Fruit fly (Drosophila melanogaster) whole organism, embryonic: Measurements from ENCODE around the gene CG42814.

Experiments used
- Blimp-1 ChIP-seq: fragments of 200-800 bp; sonication (Bioruptor generic); optimal IDR thresholded peaks from 3 replicates; lab custom pipeline; 2018; ENCODE audit warnings: missing biosample characterization, missing genetic modification characterization, mild to moderate bottlenecking, moderate library complexity, missing genetic modification reagents
- BtbVII ChIP-seq: fragments of 200-800 bp; sonication (Bioruptor generic); optimal IDR thresholded peaks from 3 replicates; lab custom pipeline; 2017; ENCODE audit warnings: missing biosample characterization, mild to moderate bottlenecking, missing genetic modification characterization
- C15 ChIP-seq: fragments of 200-800 bp; sonication (Bioruptor generic); IDR thresholded peaks from 3 replicates; pipeline ENCODE4 v1.3.6; 2022; ENCODE audit warnings: missing biosample characterization, missing genetic modification characterization
- CG10209 ChIP-seq: fragments of 200-800 bp; sonication (Bioruptor generic); optimal IDR thresholded peaks from 3 replicates; lab custom pipeline; 2017; ENCODE audit warnings: missing biosample characterization, mild to moderate bottlenecking, missing genetic modification characterization, missing genetic modification reagents
- CG11093 ChIP-seq: fragments of 200-800 bp; sonication (Bioruptor generic); IDR thresholded peaks from 3 replicates; pipeline ENCODE4 v1.3.6; 2022; ENCODE audit warnings: missing biosample characterization, missing genetic modification characterization
- CG11723 ChIP-seq: fragments of 200-800 bp; sonication (Bioruptor generic); optimal IDR thresholded peaks from 2 replicates; lab custom pipeline; 2017; ENCODE audit warnings: missing biosample characterization, mild to moderate bottlenecking, missing genetic modification characterization
- CG1233 ChIP-seq: fragments of 200-800 bp; sonication (Bioruptor generic); optimal IDR thresholded peaks from 4 replicates; lab custom pipeline; 2018; ENCODE audit warnings: missing biosample characterization, mild to moderate bottlenecking, missing genetic modification characterization
- CG12659 ChIP-seq: fragments of 200-800 bp; sonication (Bioruptor generic); optimal IDR thresholded peaks from 3 replicates; lab custom pipeline; 2017; ENCODE audit warnings: mild to moderate bottlenecking, missing biosample characterization, missing genetic modification reagents, missing genetic modification characterization
- CG12744 ChIP-seq: fragments of 200-800 bp; sonication (Bioruptor generic); optimal IDR thresholded peaks from 2 replicates; lab custom pipeline; 2016; ENCODE audit warnings: missing biosample characterization, missing genetic modification characterization
- CG1529 ChIP-seq: fragments of 200-800 bp; sonication (Bioruptor generic); optimal IDR thresholded peaks from 3 replicates; lab custom pipeline; 2018; ENCODE audit warnings: missing biosample characterization, missing genetic modification characterization
- CG16779 ChIP-seq: fragments of 200-800 bp; sonication (Bioruptor generic); IDR thresholded peaks from 2 replicates; pipeline ENCODE4 v1.3.6; 2022; ENCODE audit warnings: missing biosample characterization, missing genetic modification characterization
- CG17359 ChIP-seq: fragments of 200-800 bp; sonication (Bioruptor generic); optimal IDR thresholded peaks from 3 replicates; lab custom pipeline; 2018; ENCODE audit warnings: missing biosample characterization, mild to moderate bottlenecking, missing genetic modification characterization, moderate library complexity
- CG17802 ChIP-seq: fragments of 200-800 bp; sonication (Bioruptor generic); optimal IDR thresholded peaks from 2 replicates; lab custom pipeline; 2018; ENCODE audit warnings: missing biosample characterization, mild to moderate bottlenecking, missing genetic modification characterization, moderate library complexity
- CG2129 ChIP-seq: fragments of 200-800 bp; sonication (Bioruptor generic); IDR thresholded peaks from 2 replicates; pipeline ENCODE4 v1.3.6; 2022; ENCODE audit warnings: missing biosample characterization, missing genetic modification characterization; ENCODE audit not compliant: partially characterized antibody
- CG2199 ChIP-seq: fragments of 200-800 bp; sonication (Bioruptor generic); IDR thresholded peaks from 3 replicates; pipeline ENCODE4 v1.3.6; 2022; ENCODE audit warnings: missing biosample characterization, missing genetic modification characterization
- CG4328 ChIP-seq: fragments of 200-800 bp; sonication (Bioruptor generic); optimal IDR thresholded peaks from 3 replicates; lab custom pipeline; 2017; ENCODE audit warnings: missing biosample characterization, missing genetic modification reagents, missing genetic modification characterization
- CG4820 ChIP-seq: fragments of 200-800 bp; sonication (Bioruptor generic); optimal IDR thresholded peaks from 3 replicates; lab custom pipeline; 2016; ENCODE audit warnings: missing biosample characterization, missing genetic modification characterization
- CG6683 ChIP-seq: fragments of 200-800 bp; sonication (Bioruptor generic); optimal IDR thresholded peaks from 2 replicates; lab custom pipeline; 2017; ENCODE audit warnings: missing biosample characterization, mild to moderate bottlenecking, missing genetic modification characterization, missing genetic modification reagents
- CG6765 ChIP-seq: fragments of 200-800 bp; sonication (Bioruptor generic); optimal IDR thresholded peaks from 3 replicates; lab custom pipeline; 2017; ENCODE audit warnings: missing biosample characterization, mild to moderate bottlenecking, missing genetic modification characterization
- CG7372 ChIP-seq: fragments of 200-800 bp; sonication (Bioruptor generic); IDR thresholded peaks from 2 replicates; pipeline ENCODE4 v1.3.6; 2022; ENCODE audit warnings: missing biosample characterization, missing genetic modification characterization
- CG8944 ChIP-seq: fragments of 200-800 bp; sonication (Bioruptor generic); optimal IDR thresholded peaks from 3 replicates; lab custom pipeline; 2016; ENCODE audit warnings: missing biosample characterization, missing genetic modification characterization
- CHES-1-like ChIP-seq: fragments of 200-800 bp; sonication (Bioruptor generic); optimal IDR thresholded peaks from 2 replicates; lab custom pipeline; 2016; ENCODE audit warnings: missing biosample characterization, missing genetic modification characterization
- Hmx ChIP-seq: fragments of 200-800 bp; sonication (Bioruptor generic); optimal IDR thresholded peaks from 2 replicates; lab custom pipeline; 2016; ENCODE audit warnings: missing biosample characterization, missing genetic modification characterization
- Oaz ChIP-seq: fragments of 200-800 bp; sonication (Bioruptor generic); IDR thresholded peaks from 2 replicates; pipeline ENCODE4 v1.3.6; 2022; ENCODE audit warnings: missing biosample characterization, missing genetic modification characterization
- PHDP ChIP-seq: fragments of 200-800 bp; sonication (Bioruptor generic); optimal IDR thresholded peaks from 3 replicates; lab custom pipeline; 2018; ENCODE audit warnings: missing biosample characterization, mild to moderate bottlenecking, missing genetic modification characterization, moderate library complexity
- Scr ChIP-seq: fragments of 200-800 bp; sonication (Bioruptor generic); IDR thresholded peaks from 2 replicates; pipeline ENCODE4 v1.3.6; 2022; ENCODE audit warnings: missing biosample characterization, missing genetic modification characterization; ENCODE audit not compliant: partially characterized antibody
- Sox100B ChIP-seq: fragments of 200-800 bp; sonication (Bioruptor generic); optimal IDR thresholded peaks from 3 replicates; lab custom pipeline; 2018; ENCODE audit warnings: missing biosample characterization, mild to moderate bottlenecking, missing genetic modification characterization
- Spps ChIP-seq: fragments of 200-800 bp; sonication (Bioruptor generic); optimal IDR thresholded peaks from 2 replicates; lab custom pipeline; 2018; ENCODE audit warnings: missing biosample characterization, mild to moderate bottlenecking, missing genetic modification characterization
- Tbp ChIP-seq: fragments of >200 bp; optimal IDR thresholded peaks from 2 replicates; lab custom pipeline; 2018; ENCODE audit warnings: missing biosample characterization, missing genetic modification characterization
- Xbp1 ChIP-seq: fragments of 200-800 bp; sonication (Bioruptor generic); optimal IDR thresholded peaks from 3 replicates; lab custom pipeline; 2016; ENCODE audit warnings: missing biosample characterization, mild to moderate bottlenecking, missing genetic modification characterization
- amos ChIP-seq: fragments of 200-800 bp; sonication (Bioruptor generic); IDR thresholded peaks from 2 replicates; pipeline ENCODE4 v1.3.6; 2022; ENCODE audit warnings: missing biosample characterization, missing genetic modification characterization; ENCODE audit not compliant: partially characterized antibody
- ap ChIP-seq: fragments of 200-800 bp; sonication (Bioruptor generic); IDR thresholded peaks from 2 replicates; pipeline ENCODE4 v1.3.6; 2022; ENCODE audit warnings: missing biosample characterization, missing genetic modification characterization
- ara ChIP-seq: fragments of 200-800 bp; sonication (Bioruptor generic); IDR thresholded peaks from 2 replicates; pipeline ENCODE4 v1.3.6; 2022; ENCODE audit warnings: missing biosample characterization, missing genetic modification characterization
- ase ChIP-seq: fragments of 200-800 bp; sonication (Bioruptor generic); IDR thresholded peaks from 3 replicates; pipeline ENCODE4 v1.3.6; 2022; ENCODE audit warnings: missing biosample characterization, missing genetic modification characterization
- caup ChIP-seq: fragments of 200-800 bp; sonication (Bioruptor generic); optimal IDR thresholded peaks from 3 replicates; lab custom pipeline; 2017; ENCODE audit warnings: missing biosample characterization, mild to moderate bottlenecking, missing genetic modification characterization, moderate library complexity; ENCODE audit not compliant: severe bottlenecking
- dan ChIP-seq: fragments of 200-800 bp; sonication (Bioruptor generic); IDR thresholded peaks from 2 replicates; pipeline ENCODE4 v1.3.6; 2022; ENCODE audit warnings: missing biosample characterization, missing genetic modification characterization
- h ChIP-seq: fragments of >200 bp; optimal IDR thresholded peaks from 2 replicates; lab custom pipeline; 2017
- hkb ChIP-seq, 2 experiments: fragments of 200-800 bp in 1 of 2; fragments of >200 bp in 1 of 2; sonication (Bioruptor generic) in 1 of 2; IDR thresholded peaks in 1 of 2; optimal IDR thresholded peaks in 1 of 2; 2 replicates each; pipeline versions ENCODE4 v1.3.6 to Lab custom; 2017 to 2022; ENCODE audit warnings: missing biosample characterization in 1 of 2, missing genetic modification characterization in 1 of 2
- lilli ChIP-seq: fragments of 200-800 bp; sonication (Bioruptor generic); optimal IDR thresholded peaks from 3 replicates; lab custom pipeline; 2016; ENCODE audit warnings: missing biosample characterization, missing genetic modification characterization
- luna ChIP-seq: fragments of 200-800 bp; sonication (Bioruptor generic); optimal IDR thresholded peaks from 2 replicates; lab custom pipeline; 2016; ENCODE audit warnings: missing biosample characterization, missing genetic modification characterization
- pan ChIP-seq, 4 experiments: fragments of >200 bp in 3 of 4; fragments of 200-800 bp in 1 of 4; sonication (Bioruptor generic) in 1 of 4; optimal IDR thresholded peaks in 3 of 4; IDR thresholded peaks in 1 of 4; 2 replicates each; pipeline versions ENCODE4 v1.3.6 to Lab custom; 2017 to 2022; ENCODE audit warnings: missing biosample characterization in 2 of 4, missing genetic modification characterization in 2 of 4, mixed read lengths in 1 of 4
- pum ChIP-seq: fragments of 200-800 bp; sonication (Bioruptor generic); optimal IDR thresholded peaks from 2 replicates; lab custom pipeline; 2016; ENCODE audit warnings: missing biosample characterization, missing genetic modification characterization
- ranshi ChIP-seq: fragments of 200-800 bp; sonication (Bioruptor generic); IDR thresholded peaks from 2 replicates; pipeline ENCODE4 v1.3.6; 2022; ENCODE audit warnings: missing biosample characterization, missing genetic modification characterization
- repo ChIP-seq: fragments of 200-800 bp; sonication (Bioruptor generic); optimal IDR thresholded peaks from 2 replicates; lab custom pipeline; 2016; ENCODE audit warnings: missing biosample characterization, missing genetic modification characterization
- sens ChIP-seq: fragments of 200-800 bp; sonication (Bioruptor generic); peaks from one replicate; lab custom pipeline; 2016; ENCODE audit warnings: missing biosample characterization, missing genetic modification characterization
- tin ChIP-seq: fragments of 200-800 bp; sonication (Bioruptor generic); optimal IDR thresholded peaks from 3 replicates; lab custom pipeline; 2016; ENCODE audit warnings: missing biosample characterization, missing genetic modification characterization
- trh ChIP-seq: fragments of 200-800 bp; sonication (Bioruptor generic); optimal IDR thresholded peaks from 2 replicates; lab custom pipeline; 2016; ENCODE audit warnings: missing biosample characterization, missing genetic modification characterization
- tup ChIP-seq: fragments of 200-800 bp; sonication (Bioruptor generic); optimal IDR thresholded peaks from 2 replicates; lab custom pipeline; 2016; ENCODE audit warnings: missing biosample characterization, mild to moderate bottlenecking, missing genetic modification characterization, moderate library complexity
- zfh1 ChIP-seq: fragments of 200-800 bp; sonication (Bioruptor generic); IDR thresholded peaks from 3 replicates; pipeline ENCODE4 v1.3.6; 2022; ENCODE audit warnings: missing biosample characterization, missing genetic modification characterization

Gene CG42814

dm6 chr3R:27208724-27209343, 20.4 kb downstream of the CG42814 start (continued):
- TF ChIP-seq CG1529 (peak; percentile 5), ara (GFP tag; lab: Robert Waterston, UW) (peak; percentile 69), Xbp1 (no peak), CG2199 (no peak), pan (optimal IDR thresholded peaks at IDR 0.05; lab: Kevin White, UChicago) (no peak), pan (GFP tag; optimal IDR thresholded peaks at IDR 0.05 in 1 of 2, IDR thresholded peaks at IDR 0.05 in 1 of 2) (peak in 1 of 2 experiments; percentile 60), CG10209 (GFP tag; lab: Kevin White, UChicago) (peak; percentile 57), CG12744 (no peak), CG1233 (peak; percentile 60), trh (peak; percentile 35), tin (GFP tag; lab: Kevin White, UChicago) (no peak), ranshi (GFP tag; lab: Robert Waterston, UW) (0 out of 2 replicates have a peak, but pooled peaks have one; percentile 43), Hmx (no peak), luna (no peak), zfh1 (GFP tag; lab: Robert Waterston, UW) (peak; percentile 64; the same call in 1 of the 3 replicates), repo (GFP tag; lab: Kevin White, UChicago) (peak; percentile 21), Oaz (GFP tag; lab: Robert Waterston, UW) (no peak), caup (peak; percentile 52), CG11093 (no peak), CG12659 (GFP tag; lab: Kevin White, UChicago) (peak; percentile 36), CG4328 (GFP tag; lab: Kevin White, UChicago) (peak; percentile 57), hkb (optimal IDR thresholded peaks at IDR 0.05; lab: Kevin White, UChicago) (no peak), hkb (GFP tag; IDR thresholded peaks at IDR 0.05; lab: Robert Waterston, UW) (peak; percentile 67), CG4820 (no peak), CG8944 (GFP tag; lab: Kevin White, UChicago) (peak; percentile 17), amos (GFP tag; lab: Robert Waterston, UW) (no peak), CG6765 (GFP tag; lab: Kevin White, UChicago) (peak; percentile 25), Sox100B (GFP tag; lab: Kevin White, UChicago) (peak; percentile 80), pum (GFP tag; lab: Kevin White, UChicago) (peak; percentile 17), CG11723 (GFP tag; lab: Kevin White, UChicago) (peak; percentile 34), Scr (GFP tag; lab: Robert Waterston, UW) (no peak), CG16779 (GFP tag; lab: Robert Waterston, UW) (no peak), Blimp-1 (GFP tag; lab: Kevin White, UChicago) (peak; percentile 46), lilli (GFP tag; lab: Kevin White, UChicago) (no peak), PHDP (tag; lab: Kevin White, UChicago) (peak; percentile 18), CG17802 (tag; lab: Kevin White, UChicago) (no peak), BtbVII (GFP tag; lab: Kevin White, UChicago) (peak; percentile 27), CG17359 (tag; lab: Kevin White, UChicago) (peak; percentile 60), sens (GFP tag; lab: Kevin White, UChicago) (peak; percentile 86), Tbp (GFP tag; lab: Kevin White, UChicago) (no peak), ap (GFP tag; lab: Robert Waterston, UW) (no peak), h (no peak), dan (GFP tag; lab: Robert Waterston, UW) (no peak), CHES-1-like (peak; percentile 37), CG2129 (GFP tag; lab: Robert Waterston, UW) (no peak), CG6683 (no peak), tup (GFP tag; lab: Kevin White, UChicago) (peak; percentile 38), Spps (peak; percentile 5), ase (peak; percentile 52; the same call in 1 of the 3 replicates), CG7372 (GFP tag; lab: Robert Waterston, UW) (no peak), C15 (GFP tag; lab: Robert Waterston, UW) (no peak)
